Worm (Caenorhabditis elegans): ENCODE measurements around the gene npp-8.

Gene npp-8

ce11 chrIV:1595802-1596201, at the start of gene npp-8:
TSS of gene npp-8 (minus strand) at chrIV:1595824.
- TF ChIP-seq hsf-1 (GFP tag; IDR thresholded peaks at IDR 0.05) (peak; percentile 58), hrde-1 (tag; optimal IDR thresholded peaks at IDR 0.05; ENCODE audit: borderline replicate concordance) (peak; percentile 57), B0019.2 (GFP tag; conservative IDR thresholded peaks at IDR 0.05) (0 out of 2 replicates have a peak, but pooled peaks have one; percentile 25), fkh-3 (tag; optimal IDR thresholded peaks at IDR 0.05) (no peak), hmg-20 (GFP tag; IDR thresholded peaks at IDR 0.05) (0 out of 2 replicates have a peak, but pooled peaks have one; percentile 45), C17E4.6 (GFP tag; IDR thresholded peaks at IDR 0.05) (peak; percentile 78), hmg-1.2 (GFP tag; IDR thresholded peaks at IDR 0.05) (peak; percentile 70), hlh-26 (GFP tag; conservative IDR thresholded peaks at IDR 0.05) (no peak), sdz-38 (tag; optimal IDR thresholded peaks at IDR 0.05) (no peak), Y56A3A.18 (GFP tag; IDR thresholded peaks at IDR 0.05) (no peak), nhr-90 (tag; optimal IDR thresholded peaks at IDR 0.05) (peak; percentile 24), ZK185.1 (tag; optimal IDR thresholded peaks at IDR 0.05; ENCODE audit: poor library complexity, severe bottlenecking) (peak; percentile 90), cebp-2 (GFP tag; IDR thresholded peaks at IDR 0.05) (no peak), nhr-179 (tag; optimal IDR thresholded peaks at IDR 0.05) (no peak), rpc-1 (optimal IDR thresholded peaks at IDR 0.05) (peak; percentile 42), rpc-1 (tag; optimal IDR thresholded peaks at IDR 0.05) (no peak), ccch-3 (GFP tag; optimal IDR thresholded peaks at IDR 0.05) (no peak), hlh-12 (tag; optimal IDR thresholded peaks at IDR 0.05) (no peak), C06A6.2 (GFP tag; conservative IDR thresholded peaks at IDR 0.05) (peak; percentile 92), zfh-2 (GFP tag; conservative IDR thresholded peaks at IDR 0.05) (peak; percentile 83), lin-35 (GFP tag; optimal IDR thresholded peaks at IDR 0.05) (peak in 2 of 3 experiments; percentile 5 to 73), madf-3 (GFP tag; IDR thresholded peaks at IDR 0.05) (peak; percentile 75; the same call in 1 of the 2 replicates), T26A5.8 (tag; optimal IDR thresholded peaks at IDR 0.05) (no peak), B0261.1 (tag; optimal IDR thresholded peaks at IDR 0.05) (peak; percentile 12), sptf-2 (GFP tag; optimal IDR thresholded peaks at IDR 0.05) (peak; percentile 18), F49E8.2 (tag; optimal IDR thresholded peaks at IDR 0.05; ENCODE audit: insufficient read depth) (peak; percentile 79), K11D2.4 (GFP tag; IDR thresholded peaks at IDR 0.05) (peak; percentile 69), chd-7 (tag; optimal IDR thresholded peaks at IDR 0.05) (peak; percentile 65), ceh-40 (GFP tag; IDR thresholded peaks at IDR 0.05) (0 out of 2 replicates have a peak, but pooled peaks have one; percentile 39), ceh-27 (GFP tag; optimal IDR thresholded peaks at IDR 0.05) (peak; percentile 81), D2030.7 (GFP tag; IDR thresholded peaks at IDR 0.05) (peak; percentile 91), snpc-1.3 (tag; optimal IDR thresholded peaks at IDR 0.05; ENCODE audit: insufficient read depth) (peak; percentile 83), bed-2 (GFP tag; IDR thresholded peaks at IDR 0.05) (peak; percentile 83), Y53G8AR.9 (GFP tag; conservative IDR thresholded peaks at IDR 0.05) (peak; percentile 93), somi-1 (GFP tag; optimal IDR thresholded peaks at IDR 0.05) (peak; percentile 14), dpff-1 (tag; optimal IDR thresholded peaks at IDR 0.05) (no peak), tbp1 (GFP tag; optimal IDR thresholded peaks at IDR 0.05) (peak; percentile 70), mel-28 (tag; optimal IDR thresholded peaks at IDR 0.05; ENCODE audit: borderline replicate concordance) (peak; percentile 25), ztf-6 (GFP tag; IDR thresholded peaks at IDR 0.05) (no peak), ztf-26 (tag; optimal IDR thresholded peaks at IDR 0.05) (peak; percentile 80), madf-10 (tag; optimal IDR thresholded peaks at IDR 0.05) (peak; percentile 62), madf-8 (GFP tag; conservative IDR thresholded peaks at IDR 0.05) (peak; percentile 77), dpl-1 (GFP tag; optimal IDR thresholded peaks at IDR 0.05) (peak; percentile 85), mes-4 (tag; optimal IDR thresholded peaks at IDR 0.05) (no peak), ceh-91 (GFP tag; IDR thresholded peaks at IDR 0.05) (peak; percentile 84), egrh-3 (GFP tag; IDR thresholded peaks at IDR 0.05) (peak; percentile 65), egl-18 (GFP tag; IDR thresholded peaks at IDR 0.05) (0 out of 2 replicates have a peak, but pooled peaks have one; percentile 39), ets-4 (GFP tag; optimal IDR thresholded peaks at IDR 0.05) (peak; percentile 20), snpc-3.4 (tag; optimal IDR thresholded peaks at IDR 0.05) (peak; percentile 58)
